Worm (Caenorhabditis elegans) whole organism, L3 larva: ENCODE results near the gene irld-51.

Experiments used
- ama-1 ChIP-seq: fragments of 150-350 bp; optimal IDR thresholded peaks from 2 replicates; lab custom pipeline; 2018
- ceh-9 ChIP-seq: sonication (generic microtip); optimal IDR thresholded peaks from 2 replicates; lab custom pipeline; 2018; ENCODE audit warnings: missing biosample characterization, missing genetic modification characterization
- daf-12 ChIP-seq: fragments of 150-350 bp; optimal IDR thresholded peaks from 2 replicates; lab custom pipeline; 2014; ENCODE audit warnings: missing biosample characterization, missing genetic modification reagents, missing genetic modification characterization
- eor-1 ChIP-seq, 2 experiments: fragments of 150-350 bp; optimal IDR thresholded peaks; 2 replicates each; lab custom pipeline; 2014 to 2018; ENCODE audit warnings: missing biosample characterization in 2 of 2, missing genetic modification characterization in 2 of 2
- ztf-11 ChIP-seq: fragments of 150-350 bp; optimal IDR thresholded peaks from 2 replicates; lab custom pipeline; 2014; ENCODE audit warnings: missing biosample characterization, missing genetic modification characterization

- TF ChIP-seq ztf-11 (no peak), eor-1 (tag; optimal IDR thresholded peaks at IDR 0.05; lab: Kevin White, UChicago) (no peak), daf-12 (tag; lab: Kevin White, UChicago) (no peak), ceh-9 (no peak), ama-1 (no peak)
Measured at ce11 chrII:2948614-2949013, 3.9 kb downstream of the irld-51 start.
